Worm (Caenorhabditis elegans): ENCODE measurements around the gene clec-54.

DNA sequence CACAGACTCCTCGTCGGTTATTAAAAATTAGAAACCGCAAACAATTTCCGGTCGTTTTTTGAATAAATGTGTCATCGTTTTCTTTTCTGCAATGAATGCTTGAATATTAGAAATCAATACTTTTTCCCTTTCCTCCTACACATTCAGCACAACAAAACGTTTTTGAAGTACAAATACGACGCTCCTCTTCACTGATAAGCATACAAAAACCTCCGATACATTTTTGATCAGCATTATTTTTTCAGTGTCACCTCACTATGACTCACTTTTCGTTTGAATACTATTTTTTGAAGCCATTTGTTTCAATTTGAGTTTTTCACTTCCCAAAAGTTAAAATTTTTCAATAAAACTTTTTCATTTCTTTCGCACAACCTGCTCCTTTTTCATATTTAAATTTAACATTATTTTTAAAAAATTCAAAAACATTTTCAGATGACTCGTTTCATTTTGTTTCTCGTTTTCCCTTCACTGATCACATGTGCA lies 6.1 kb downstream of the clec-54 start, which contains the start of gene R02D5.3:
- TF ChIP-seq ztf-29 (GFP tag; IDR thresholded peaks at IDR 0.05) (no peak), ref-1 (GFP tag; conservative IDR thresholded peaks at IDR 0.05) (no peak)
